Fruit fly (Drosophila melanogaster): ENCODE results near the gene btn.

Gene btn

DNA sequence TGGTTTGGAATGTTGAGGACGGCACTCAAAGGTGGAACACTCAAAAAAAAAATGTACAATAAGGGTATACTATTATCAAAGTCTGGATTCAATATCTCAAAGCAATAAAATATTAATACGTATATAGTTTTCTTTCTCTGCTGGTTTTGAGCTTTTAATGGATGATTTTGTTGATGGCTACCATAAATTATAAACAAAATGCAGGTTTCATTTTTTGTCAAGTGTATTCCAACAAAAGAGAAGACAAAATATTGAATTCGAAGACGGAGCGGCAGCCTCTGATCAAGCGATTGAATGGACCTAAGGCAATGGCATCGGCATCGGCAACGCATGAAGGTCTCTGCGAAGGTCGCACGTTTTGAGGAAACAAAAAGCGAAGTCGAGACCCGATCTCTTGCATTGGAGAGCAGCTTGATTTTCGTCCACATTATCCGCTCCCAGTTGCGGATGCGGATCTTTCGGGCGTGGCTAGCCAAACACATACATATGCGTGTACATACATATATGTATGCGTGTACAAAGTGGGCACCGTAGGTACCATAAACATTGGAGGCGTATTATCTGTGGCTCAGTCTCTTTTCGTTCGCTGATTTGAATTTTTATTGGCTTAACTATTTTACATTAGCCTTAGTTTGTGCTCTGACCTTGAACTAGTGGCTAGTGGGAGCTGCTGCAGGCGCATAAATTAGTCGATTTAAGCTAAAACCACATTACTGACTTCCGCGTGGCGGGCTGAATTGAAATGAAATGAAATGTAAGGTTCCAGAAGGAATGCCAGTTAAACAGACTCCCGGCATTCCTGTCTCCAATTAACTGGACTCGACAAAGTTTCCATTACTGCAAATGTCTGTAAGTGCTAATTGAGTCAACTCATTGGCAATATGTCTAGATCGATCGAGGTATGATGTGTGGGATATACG is 49.7 kb downstream of the btn start (continued):
- TF ChIP-seq sd (tag; optimal IDR thresholded peaks at IDR 0.05) = peak; percentile 86
- TF ChIP-seq psq (GFP tag; optimal IDR thresholded peaks at IDR 0.05) = no peak
- no peak for TF ChIP-seq CG18476 (GFP tag; optimal IDR thresholded peaks at IDR 0.05)
- peak; percentile 42 for TF ChIP-seq CG17385 (GFP tag; optimal IDR thresholded peaks at IDR 0.05)
- peak; percentile 38 for TF ChIP-seq esg (GFP tag; conservative IDR thresholded peaks at IDR 0.05)
- no peak for TF ChIP-seq cwo (GFP tag; optimal IDR thresholded peaks at IDR 0.05)
- no peak for TF ChIP-seq Usf (GFP tag; optimal IDR thresholded peaks at IDR 0.05)
- TF ChIP-seq Hmx (GFP tag; optimal IDR thresholded peaks at IDR 0.05) = no peak
- TF ChIP-seq Neu2 (GFP tag; optimal IDR thresholded peaks at IDR 0.05; ENCODE audit: borderline replicate concordance) = no peak
- TF ChIP-seq CG6765 (GFP tag; optimal IDR thresholded peaks at IDR 0.05) = no peak
- peak; percentile 11 for TF ChIP-seq CG12071 (GFP tag; optimal IDR thresholded peaks at IDR 0.05)
- TF ChIP-seq Doc3 (GFP tag; IDR thresholded peaks at IDR 0.05; ENCODE audit: partially characterized antibody) = no peak
- peak; percentile 4 for TF ChIP-seq CG1603 (tag; optimal IDR thresholded peaks at IDR 0.05)
- TF ChIP-seq CG11247 (GFP tag; IDR thresholded peaks at IDR 0.05) = no peak
- no peak for TF ChIP-seq ato (GFP tag; IDR thresholded peaks at IDR 0.05; ENCODE audit: partially characterized antibody)
- no peak for TF ChIP-seq CG9609 (GFP tag; optimal IDR thresholded peaks at IDR 0.05)
- TF ChIP-seq stwl (tag; optimal IDR thresholded peaks at IDR 0.05) = no peak
- no peak for TF ChIP-seq CG4854 (GFP tag; optimal IDR thresholded peaks at IDR 0.05)
- no peak for TF ChIP-seq CG8290 (GFP tag; optimal IDR thresholded peaks at IDR 0.05)
- no peak for TF ChIP-seq CG8290 (tag; optimal IDR thresholded peaks at IDR 0.05)
- peak; percentile 59 for TF ChIP-seq CG17359 (tag; optimal IDR thresholded peaks at IDR 0.05)
- TF ChIP-seq CG7745 (tag; optimal IDR thresholded peaks at IDR 0.05) = no peak
- TF ChIP-seq unpg (GFP tag; optimal IDR thresholded peaks at IDR 0.05) = peak; percentile 72
- TF ChIP-seq Dbx (GFP tag; IDR thresholded peaks at IDR 0.05) = no peak
- TF ChIP-seq Stat92E (GFP tag; optimal IDR thresholded peaks at IDR 0.05) = no peak
- TF ChIP-seq knrl (GFP tag; IDR thresholded peaks at IDR 0.05; ENCODE audit: partially characterized antibody) = no peak
- no peak for TF ChIP-seq prd (optimal IDR thresholded peaks at IDR 0.05)
- TF ChIP-seq prd (GFP tag; IDR thresholded peaks at IDR 0.05) = no peak
- no peak for TF ChIP-seq Nf-YB (GFP tag; optimal IDR thresholded peaks at IDR 0.05)
- peak; percentile 74 for TF ChIP-seq gem (tag; optimal IDR thresholded peaks at IDR 0.05)
- TF ChIP-seq en (GFP tag; optimal IDR thresholded peaks at IDR 0.05) = no peak
- peak; percentile 46; the same call in 1 of the 2 replicates for TF ChIP-seq Rfx (GFP tag; IDR thresholded peaks at IDR 0.05)
- no peak for TF ChIP-seq zfh2 (GFP tag; optimal IDR thresholded peaks at IDR 0.05)
- TF ChIP-seq CG4282 (GFP tag; optimal IDR thresholded peaks at IDR 0.05) = no peak
- 0 out of 2 replicates have a peak, but pooled peaks have one; percentile 22 for TF ChIP-seq E2f2 (GFP tag; IDR thresholded peaks at IDR 0.05)
- TF ChIP-seq cato (GFP tag; optimal IDR thresholded peaks at IDR 0.05; ENCODE audit: borderline replicate concordance) = no peak
- TF ChIP-seq CG12391 (tag; optimal IDR thresholded peaks at IDR 0.05) = peak; percentile 55
- TF ChIP-seq Xbp1 (GFP tag; optimal IDR thresholded peaks at IDR 0.05) = peak; percentile 44
- 0 out of 3 replicates have a peak, but pooled peaks have one; percentile 30 for TF ChIP-seq CG2889 (GFP tag; IDR thresholded peaks at IDR 0.05)
- TF ChIP-seq ash1 (GFP tag; optimal IDR thresholded peaks at IDR 0.05) = no peak
- peak; percentile 39; the same call in 1 of the 2 replicates for TF ChIP-seq lmd (GFP tag; IDR thresholded peaks at IDR 0.05)
- no peak for TF ChIP-seq br (optimal IDR thresholded peaks at IDR 0.05)
- no peak for TF ChIP-seq CG12299 (tag; optimal IDR thresholded peaks at IDR 0.05)
- TF ChIP-seq CG9727 (GFP tag; optimal IDR thresholded peaks at IDR 0.05) = peak; percentile 24
- no peak for TF ChIP-seq CG31388 (GFP tag; optimal IDR thresholded peaks at IDR 0.05)
- TF ChIP-seq oc (tag; optimal IDR thresholded peaks at IDR 0.05) = peak; percentile 23
- TF ChIP-seq ATbp (GFP tag; optimal IDR thresholded peaks at IDR 0.05) = peak; percentile 27
- TF ChIP-seq CG7372 (GFP tag; IDR thresholded peaks at IDR 0.05) = no peak
- peak; percentile 40 for TF ChIP-seq CG13775 (GFP tag; optimal IDR thresholded peaks at IDR 0.05)

Measured in whole organism, embryonic.